Fruit fly (Drosophila melanogaster) whole organism, wandering third instar larva: ENCODE data around the gene puc.
A peak's percentile ranks its signal among the peaks of the same experiment; 100 is the strongest.

Experiments used
- Abd-B ChIP-seq: fragments of >200 bp; optimal IDR thresholded peaks from 2 replicates; lab custom pipeline; 2017; ENCODE audit warnings: missing biosample characterization, missing genetic modification characterization
- br ChIP-seq: fragments of 200-800 bp; sonication (Bioruptor generic); optimal IDR thresholded peaks from 2 replicates; lab custom pipeline; 2016; ENCODE audit warnings: missing biosample characterization, missing genetic modification characterization
- jim ChIP-seq: fragments of 175-275, 200-325 bp; sonication (Bioruptor generic); optimal IDR thresholded peaks from 2 replicates; lab custom pipeline; 2016; ENCODE audit warnings: missing biosample characterization, mild to moderate bottlenecking, missing genetic modification characterization

- TF ChIP-seq Abd-B (GFP tag; lab: Kevin White, UChicago) = no peak
- peak; percentile 96 for TF ChIP-seq br (GFP tag; lab: Kevin White, UChicago)
- TF ChIP-seq jim (GFP tag; lab: Kevin White, UChicago) = no peak
Observed at dm6 chr3R:8113833-8114673, 8.9 kb downstream of the puc start.
